Fruit fly (Drosophila melanogaster) whole organism, embryonic: Measurements from ENCODE around the gene CG6724.

Source experiments
- Atf-2 ChIP-seq: fragments of 200-800 bp; sonication (Bioruptor generic); optimal IDR thresholded peaks from 2 replicates; lab custom pipeline; 2016; ENCODE audit warnings: missing biosample characterization, missing genetic modification characterization
- Bdp1 ChIP-seq: fragments of 200-800 bp; sonication (Bioruptor generic); optimal IDR thresholded peaks from 3 replicates; lab custom pipeline; 2016; ENCODE audit warnings: missing biosample characterization, missing genetic modification characterization
- CG10565 ChIP-seq: fragments of 200-800 bp; sonication (Bioruptor generic); optimal IDR thresholded peaks from 3 replicates; lab custom pipeline; 2016; ENCODE audit warnings: missing biosample characterization, mild to moderate bottlenecking, missing genetic modification characterization
- CG11085 ChIP-seq: fragments of 200-800 bp; sonication (Bioruptor generic); IDR thresholded peaks from 2 replicates; pipeline ENCODE4 v1.3.6; 2022; ENCODE audit warnings: missing biosample characterization, missing genetic modification characterization
- CG11560 ChIP-seq: fragments of 200-800 bp; sonication (Bioruptor generic); IDR thresholded peaks from 3 replicates; pipeline ENCODE4 v1.3.6; 2022; ENCODE audit warnings: missing biosample characterization, missing genetic modification characterization
- CG12659 ChIP-seq: fragments of 200-800 bp; sonication (Bioruptor generic); optimal IDR thresholded peaks from 3 replicates; lab custom pipeline; 2017; ENCODE audit warnings: mild to moderate bottlenecking, missing biosample characterization, missing genetic modification reagents, missing genetic modification characterization
- CG13424 ChIP-seq: fragments of 200-800 bp; sonication (Bioruptor generic); optimal IDR thresholded peaks from 2 replicates; lab custom pipeline; 2019; ENCODE audit warnings: missing biosample characterization, mild to moderate bottlenecking, missing genetic modification characterization, moderate library complexity
- CG13624 ChIP-seq: fragments of 200-800 bp; sonication (Bioruptor generic); optimal IDR thresholded peaks from 2 replicates; lab custom pipeline; 2016; ENCODE audit warnings: missing biosample characterization, missing genetic modification characterization
- CG1529 ChIP-seq: fragments of 200-800 bp; sonication (Bioruptor generic); optimal IDR thresholded peaks from 3 replicates; lab custom pipeline; 2018; ENCODE audit warnings: missing biosample characterization, missing genetic modification characterization
- CG18262 ChIP-seq: fragments of 200-800 bp; optimal IDR thresholded peaks from 3 replicates; lab custom pipeline; 2019; ENCODE audit warnings: missing biosample characterization, mild to moderate bottlenecking, missing genetic modification characterization, moderate library complexity
- CG5180 ChIP-seq: fragments of 200-800 bp; sonication (Bioruptor generic); optimal IDR thresholded peaks from 3 replicates; lab custom pipeline; 2017; ENCODE audit warnings: missing biosample characterization, missing genetic modification characterization, mild to moderate bottlenecking, moderate library complexity, missing genetic modification reagents
- CG6765 ChIP-seq: fragments of 200-800 bp; sonication (Bioruptor generic); optimal IDR thresholded peaks from 3 replicates; lab custom pipeline; 2017; ENCODE audit warnings: missing biosample characterization, mild to moderate bottlenecking, missing genetic modification characterization
- CG6854 ChIP-seq: fragments of 200-800 bp; sonication (Bioruptor generic); optimal IDR thresholded peaks from 3 replicates; lab custom pipeline; 2017; ENCODE audit warnings: missing biosample characterization, mild to moderate bottlenecking, missing genetic modification characterization
- CG7786 ChIP-seq: fragments of 200-800 bp; sonication (Bioruptor generic); optimal IDR thresholded peaks from 2 replicates; lab custom pipeline; 2016; ENCODE audit warnings: missing biosample characterization, missing genetic modification characterization
- CG9727 ChIP-seq: fragments of 200-800 bp; sonication (Bioruptor generic); optimal IDR thresholded peaks from 3 replicates; lab custom pipeline; 2017; ENCODE audit warnings: missing biosample characterization, mild to moderate bottlenecking, missing genetic modification characterization
- CG9876 ChIP-seq: fragments of 200-800 bp; sonication (Bioruptor generic); optimal IDR thresholded peaks from 2 replicates; lab custom pipeline; 2016; ENCODE audit warnings: missing biosample characterization, missing genetic modification characterization
- CoRest ChIP-seq: fragments of 200-800 bp; sonication (Bioruptor generic); optimal IDR thresholded peaks from 3 replicates; lab custom pipeline; 2018; ENCODE audit warnings: missing biosample characterization, mild to moderate bottlenecking, missing genetic modification characterization, moderate library complexity
- Dfd ChIP-seq, 2 experiments: fragments of >200 bp; optimal IDR thresholded peaks; 2 replicates each; lab custom pipeline; 2017; ENCODE audit warnings: missing biosample characterization in 2 of 2, missing genetic modification characterization in 2 of 2
- Dip2 ChIP-seq: fragments of 200-800 bp; sonication (Bioruptor generic); IDR thresholded peaks from 2 replicates; pipeline ENCODE4 v1.3.6; 2022; ENCODE audit warnings: missing biosample characterization, missing genetic modification characterization
- Dll ChIP-seq: fragments of 200-800 bp; sonication (Bioruptor generic); IDR thresholded peaks from 4 replicates; pipeline ENCODE4 v1.3.6; 2022; ENCODE audit warnings: missing biosample characterization, missing genetic modification characterization; ENCODE audit not compliant: partially characterized antibody
- E2f2 ChIP-seq: fragments of 200-800 bp; sonication (Bioruptor generic); IDR thresholded peaks from 2 replicates; pipeline ENCODE4 v1.3.6; 2022; ENCODE audit warnings: missing biosample characterization, missing genetic modification characterization
- Ets65A ChIP-seq: fragments of 200-800 bp; sonication (Bioruptor generic); peaks from one replicate; lab custom pipeline; 2016; ENCODE audit warnings: missing biosample characterization, missing genetic modification characterization
- Ets97D ChIP-seq: fragments of 200-800 bp; sonication (Bioruptor generic); optimal IDR thresholded peaks from 3 replicates; lab custom pipeline; 2016; ENCODE audit warnings: missing biosample characterization, missing genetic modification characterization
- Hmr ChIP-seq: fragments of 200-800 bp; sonication (Bioruptor generic); optimal IDR thresholded peaks from 3 replicates; lab custom pipeline; 2017; ENCODE audit warnings: mild to moderate bottlenecking, missing biosample characterization, missing genetic modification reagents, missing genetic modification characterization
- Lhr ChIP-seq: fragments of 200-800 bp; sonication (Bioruptor generic); optimal IDR thresholded peaks from 3 replicates; lab custom pipeline; 2017; ENCODE audit warnings: mild to moderate bottlenecking, missing biosample characterization, missing genetic modification reagents, missing genetic modification characterization
- NFAT ChIP-seq: fragments of 200-800 bp; sonication (Bioruptor generic); IDR thresholded peaks from 2 replicates; pipeline ENCODE4 v1.3.6; 2022; ENCODE audit warnings: missing biosample characterization, missing genetic modification characterization
- Spps ChIP-seq: fragments of 200-800 bp; sonication (Bioruptor generic); optimal IDR thresholded peaks from 2 replicates; lab custom pipeline; 2018; ENCODE audit warnings: missing biosample characterization, mild to moderate bottlenecking, missing genetic modification characterization
- Sry-δ ChIP-seq: fragments of 200-800 bp; sonication (Bioruptor generic); optimal IDR thresholded peaks from 2 replicates; lab custom pipeline; 2016; ENCODE audit warnings: missing biosample characterization, missing genetic modification characterization
- Stat92E ChIP-seq, 3 experiments: fragments of >200 bp in 2 of 3; fragments of 200-800 bp in 1 of 3; sonication (Bioruptor generic) in 1 of 3; optimal IDR thresholded peaks; 2 replicates each; lab custom pipeline; 2017 to 2019; ENCODE audit warnings: missing biosample characterization in 3 of 3, missing genetic modification characterization in 3 of 3, mild to moderate bottlenecking in 1 of 3, moderate library complexity in 1 of 3
- Vsx1 ChIP-seq: fragments of 200-800 bp; sonication (Bioruptor generic); optimal IDR thresholded peaks from 2 replicates; lab custom pipeline; 2017; ENCODE audit warnings: missing biosample characterization, mild to moderate bottlenecking, missing genetic modification characterization, missing genetic modification reagents
- ac ChIP-seq: fragments of 200-800 bp; sonication (Bioruptor generic); optimal IDR thresholded peaks from 3 replicates; lab custom pipeline; 2017; ENCODE audit warnings: missing biosample characterization, mild to moderate bottlenecking, missing genetic modification characterization
- ash1 ChIP-seq: fragments of 200-800 bp; sonication (Bioruptor generic); optimal IDR thresholded peaks from 2 replicates; lab custom pipeline; 2018; ENCODE audit warnings: missing biosample characterization, mild to moderate bottlenecking, missing genetic modification characterization
- btn ChIP-seq: fragments of 200-800 bp; sonication (Bioruptor generic); optimal IDR thresholded peaks from 2 replicates; lab custom pipeline; 2016; ENCODE audit warnings: missing biosample characterization, missing genetic modification characterization
- cato ChIP-seq: fragments of 200-800 bp; sonication (Bioruptor generic); optimal IDR thresholded peaks from 2 replicates; lab custom pipeline; 2016; ENCODE audit warnings: missing biosample characterization, missing genetic modification characterization, borderline replicate concordance
- crol ChIP-seq: fragments of 200-800 bp; sonication (Bioruptor generic); IDR thresholded peaks from 2 replicates; pipeline ENCODE4 v1.3.6; 2022; ENCODE audit warnings: missing biosample characterization, missing genetic modification characterization
- dm ChIP-seq: fragments of 200-800 bp; sonication (Bioruptor generic); optimal IDR thresholded peaks from 3 replicates; lab custom pipeline; 2016; ENCODE audit warnings: missing biosample characterization, missing genetic modification characterization
- ewg ChIP-seq: fragments of 200-800 bp; sonication (Bioruptor generic); optimal IDR thresholded peaks from 3 replicates; lab custom pipeline; 2017; ENCODE audit warnings: mild to moderate bottlenecking, missing biosample characterization, missing genetic modification reagents, missing genetic modification characterization
- exex ChIP-seq: fragments of 200-800 bp; sonication (Bioruptor generic); optimal IDR thresholded peaks from 4 replicates; lab custom pipeline; 2018; ENCODE audit warnings: missing biosample characterization, mild to moderate bottlenecking, missing genetic modification characterization, moderate library complexity
- fd3F ChIP-seq: fragments of 200-800 bp; sonication (Bioruptor generic); optimal IDR thresholded peaks from 2 replicates; lab custom pipeline; 2018; ENCODE audit warnings: missing biosample characterization, mild to moderate bottlenecking, missing genetic modification characterization, moderate library complexity
- ind ChIP-seq: fragments of 200-800 bp; sonication (Bioruptor generic); optimal IDR thresholded peaks from 3 replicates; lab custom pipeline; 2016; ENCODE audit warnings: missing biosample characterization, missing genetic modification characterization
- kay ChIP-seq: fragments of 200-800 bp; sonication (Bioruptor generic); optimal IDR thresholded peaks from 2 replicates; lab custom pipeline; 2016; ENCODE audit warnings: missing biosample characterization, missing genetic modification characterization
- knrl ChIP-seq: fragments of 200-800 bp; sonication (Bioruptor generic); IDR thresholded peaks from 3 replicates; pipeline ENCODE4 v1.3.6; 2022; ENCODE audit warnings: missing biosample characterization, missing genetic modification characterization; ENCODE audit not compliant: partially characterized antibody
- lbe ChIP-seq: fragments of 200-800 bp; sonication (Bioruptor generic); optimal IDR thresholded peaks from 2 replicates; lab custom pipeline; 2016; ENCODE audit warnings: missing biosample characterization, mild to moderate bottlenecking, missing genetic modification characterization
- peb ChIP-seq: fragments of 200-800 bp; sonication (Bioruptor generic); IDR thresholded peaks from 2 replicates; pipeline ENCODE4 v1.3.6; 2022; ENCODE audit warnings: missing biosample characterization, missing genetic modification characterization
- psq ChIP-seq: fragments of 200-800 bp; sonication (Bioruptor generic); optimal IDR thresholded peaks from 2 replicates; lab custom pipeline; 2017; ENCODE audit warnings: missing biosample characterization, missing genetic modification characterization
- rib ChIP-seq: fragments of 200-800 bp; sonication (Bioruptor generic); IDR thresholded peaks from 2 replicates; pipeline ENCODE4 v1.3.6; 2022; ENCODE audit warnings: missing biosample characterization, missing genetic modification characterization
- sens ChIP-seq: fragments of 200-800 bp; sonication (Bioruptor generic); peaks from one replicate; lab custom pipeline; 2016; ENCODE audit warnings: missing biosample characterization, missing genetic modification characterization
- seq ChIP-seq: fragments of 200-800 bp; sonication (Bioruptor generic); IDR thresholded peaks from 2 replicates; pipeline ENCODE4 v1.3.6; 2022; ENCODE audit warnings: missing biosample characterization, missing genetic modification characterization
- sim ChIP-seq: fragments of 200-800 bp; sonication (Bioruptor generic); IDR thresholded peaks from 2 replicates; pipeline ENCODE4 v1.3.6; 2022; ENCODE audit warnings: missing biosample characterization, missing genetic modification characterization
- tup ChIP-seq: fragments of 200-800 bp; sonication (Bioruptor generic); optimal IDR thresholded peaks from 2 replicates; lab custom pipeline; 2016; ENCODE audit warnings: missing biosample characterization, mild to moderate bottlenecking, missing genetic modification characterization, moderate library complexity
- wdn ChIP-seq: fragments of 200-800 bp; sonication (Bioruptor generic); IDR thresholded peaks from 2 replicates; pipeline ENCODE4 v1.3.6; 2022; ENCODE audit warnings: missing biosample characterization, missing genetic modification characterization
- zf30C ChIP-seq: fragments of 200-800 bp; sonication (Bioruptor generic); optimal IDR thresholded peaks from 3 replicates; lab custom pipeline; 2018; ENCODE audit warnings: missing biosample characterization, mild to moderate bottlenecking, missing genetic modification characterization

CG6724 gene

dm6 chr2L:10754599-10754998 lies 15.2 kb downstream of the CG6724 start (continued):
- TF ChIP-seq peb (GFP tag; lab: Robert Waterston, UW): no peak
- no peak for TF ChIP-seq zf30C (GFP tag; lab: Kevin White, UChicago)
- no peak for TF ChIP-seq CoRest
- no peak for TF ChIP-seq wdn (GFP tag; lab: Robert Waterston, UW)
- TF ChIP-seq CG6854 (GFP tag; lab: Kevin White, UChicago): no peak
- TF ChIP-seq CG18262: peak; percentile 16
- TF ChIP-seq ac (GFP tag; lab: Kevin White, UChicago): no peak
- no peak for TF ChIP-seq CG12659 (GFP tag; lab: Kevin White, UChicago)
- TF ChIP-seq CG13424 (tag; lab: Kevin White, UChicago): no peak
- TF ChIP-seq ind (GFP tag; lab: Kevin White, UChicago): no peak
- no peak; the same call in 1 of the 2 replicates for TF ChIP-seq NFAT (GFP tag; lab: Robert Waterston, UW)
- peak; percentile 14 for TF ChIP-seq Hmr (GFP tag; lab: Kevin White, UChicago)
- no peak for TF ChIP-seq CG10565 (GFP tag; lab: Kevin White, UChicago)
- TF ChIP-seq lbe (GFP tag; lab: Kevin White, UChicago): no peak
- TF ChIP-seq CG5180 (GFP tag; lab: Kevin White, UChicago): no peak
- TF ChIP-seq fd3F: peak; percentile 11
- no peak for TF ChIP-seq CG11085 (GFP tag; lab: Robert Waterston, UW)
- TF ChIP-seq seq: peak; percentile 24; the same call in 1 of the 2 replicates
- TF ChIP-seq Dip2 (GFP tag; lab: Robert Waterston, UW): no peak
- no peak for TF ChIP-seq CG13624 (GFP tag; lab: Kevin White, UChicago)
- TF ChIP-seq CG9727 (GFP tag; lab: Kevin White, UChicago): no peak
- TF ChIP-seq dm (GFP tag; lab: Kevin White, UChicago): no peak
- no peak for TF ChIP-seq rib (GFP tag; lab: Robert Waterston, UW)
- TF ChIP-seq tup: no peak
- TF ChIP-seq CG9876 (GFP tag; lab: Kevin White, UChicago): no peak
- TF ChIP-seq Ets65A: peak; percentile 55
- peak; percentile 78 for TF ChIP-seq sens (GFP tag; lab: Kevin White, UChicago)
- TF ChIP-seq crol (GFP tag; lab: Robert Waterston, UW): no peak
- TF ChIP-seq E2f2: no peak
- TF ChIP-seq Lhr: no peak
- no peak for TF ChIP-seq Sry-δ (GFP tag; lab: Kevin White, UChicago)
- TF ChIP-seq Bdp1 (GFP tag; lab: Kevin White, UChicago): no peak
- TF ChIP-seq knrl: no peak
- no peak for TF ChIP-seq cato (GFP tag; lab: Kevin White, UChicago)
- TF ChIP-seq CG11560 (tag; lab: Robert Waterston, UW): no peak
- no peak for TF ChIP-seq Spps (tag; lab: Kevin White, UChicago)
- TF ChIP-seq ash1 (GFP tag; lab: Kevin White, UChicago): no peak
- no peak for TF ChIP-seq Atf-2 (GFP tag; lab: Kevin White, UChicago)
- TF ChIP-seq kay (GFP tag; lab: Kevin White, UChicago): no peak
- no peak for TF ChIP-seq psq (GFP tag; lab: Kevin White, UChicago)
- no peak for TF ChIP-seq ewg (GFP tag; lab: Kevin White, UChicago)
- TF ChIP-seq exex (tag; lab: Kevin White, UChicago): no peak
- no peak for TF ChIP-seq Ets97D
- TF ChIP-seq Dll (GFP tag; lab: Robert Waterston, UW): no peak
- TF ChIP-seq Vsx1: peak; percentile 50
- no peak for TF ChIP-seq btn (GFP tag; lab: Kevin White, UChicago)
- TF ChIP-seq CG1529 (GFP tag; lab: Kevin White, UChicago): no peak
- TF ChIP-seq CG7786: no peak
- no peak for TF ChIP-seq Stat92E (GFP tag; optimal IDR thresholded peaks at IDR 0.05; lab: Kevin White, UChicago)
- no peak for TF ChIP-seq sim (GFP tag; lab: Robert Waterston, UW)
- TF ChIP-seq CG6765 (GFP tag; lab: Kevin White, UChicago): no peak
- no peak for TF ChIP-seq Dfd (GFP tag; optimal IDR thresholded peaks at IDR 0.05; lab: Kevin White, UChicago)
